Worm (Caenorhabditis elegans) whole organism, young adult: Measurements from ENCODE around the gene T02B11.8.
A peak's percentile ranks its signal among the peaks of the same experiment; 100 is the strongest.

Experiments
- F10E7.11 ChIP-seq: sonication (generic microtip); optimal IDR thresholded peaks from 2 replicates; lab custom pipeline; 2017; ENCODE audit warnings: mild to moderate bottlenecking, missing genetic modification characterization, moderate library complexity, missing compliant biosample characterization
- F23B12.7 ChIP-seq: sonication (generic microtip); optimal IDR thresholded peaks from 2 replicates; lab custom pipeline; 2017; ENCODE audit warnings: missing genetic modification characterization, mild to moderate bottlenecking, missing compliant biosample characterization, antibody characterized with exemption, moderate library complexity; ENCODE audit not compliant: insufficient read depth
- F37B4.10 ChIP-seq: fragments of 200-800 bp; sonication (Bioruptor generic); IDR thresholded peaks from 2 replicates; pipeline ENCODE4 v1.3.6; 2022; ENCODE audit warnings: missing genetic modification characterization, missing compliant biosample characterization
- F49E8.2 ChIP-seq: sonication (generic microtip); optimal IDR thresholded peaks from 3 replicates; lab custom pipeline; 2017; ENCODE audit warnings: missing genetic modification characterization, mild to moderate bottlenecking, missing compliant biosample characterization, antibody characterized with exemption, moderate library complexity; ENCODE audit not compliant: insufficient read depth
- F52B5.7 ChIP-seq: sonication (generic microtip); optimal IDR thresholded peaks from 2 replicates; lab custom pipeline; 2016; ENCODE audit warnings: mild to moderate bottlenecking, missing genetic modification characterization, missing compliant biosample characterization
- F57A8.1 ChIP-seq: fragments of 200-800 bp; sonication (Bioruptor generic); optimal IDR thresholded peaks from 2 replicates; lab custom pipeline; 2018; ENCODE audit warnings: mild to moderate bottlenecking, missing genetic modification characterization, moderate library complexity, missing compliant biosample characterization
- F57C9.4 ChIP-seq: sonication (generic microtip); optimal IDR thresholded peaks from 2 replicates; lab custom pipeline; 2017; ENCODE audit warnings: mild to moderate bottlenecking, missing genetic modification characterization, missing compliant biosample characterization
- T26A5.8 ChIP-seq: sonication (generic microtip); optimal IDR thresholded peaks from 2 replicates; lab custom pipeline; 2016; ENCODE audit warnings: missing genetic modification characterization, missing compliant biosample characterization
- Y95B8A.8 ChIP-seq: fragments of 200-800 bp; sonication (Bioruptor generic); IDR thresholded peaks from 2 replicates; pipeline ENCODE4 v1.3.6; 2022; ENCODE audit warnings: missing genetic modification reagents, missing genetic modification characterization, missing compliant biosample characterization
- akir-1 ChIP-seq: fragments of 200-800 bp; sonication (Bioruptor generic); optimal IDR thresholded peaks from 2 replicates; lab custom pipeline; 2018; ENCODE audit warnings: mild to moderate bottlenecking, missing genetic modification characterization, moderate library complexity, missing compliant biosample characterization
- dox-1 ChIP-seq: fragments of 200-800 bp; sonication (Bioruptor generic); IDR thresholded peaks from 2 replicates; pipeline ENCODE4 v1.3.6; 2022; ENCODE audit warnings: missing genetic modification reagents, missing genetic modification characterization, missing compliant biosample characterization
- dpff-1 ChIP-seq: sonication (generic microtip); optimal IDR thresholded peaks from 2 replicates; lab custom pipeline; 2017; ENCODE audit warnings: mild to moderate bottlenecking, missing genetic modification characterization, missing compliant biosample characterization
- egrh-3 ChIP-seq: fragments of 200-800 bp; sonication (Bioruptor generic); IDR thresholded peaks from 2 replicates; pipeline ENCODE4 v1.3.6; 2022; ENCODE audit warnings: missing genetic modification reagents, missing genetic modification characterization, missing compliant biosample characterization
- ets-4 ChIP-seq: fragments of 200-800 bp; sonication (Bioruptor generic); optimal IDR thresholded peaks from 2 replicates; lab custom pipeline; 2018; ENCODE audit warnings: mild to moderate bottlenecking, missing genetic modification characterization, missing compliant biosample characterization
- hmg-1.2 ChIP-seq: fragments of 200-800 bp; sonication (Bioruptor generic); IDR thresholded peaks from 2 replicates; pipeline ENCODE4 v1.3.6; 2022; ENCODE audit warnings: missing genetic modification reagents, missing genetic modification characterization, missing compliant biosample characterization
- hrde-1 ChIP-seq: sonication (generic microtip); optimal IDR thresholded peaks from 2 replicates; lab custom pipeline; 2016; ENCODE audit warnings: missing genetic modification characterization, mild to moderate bottlenecking, missing compliant biosample characterization, moderate library complexity, missing genotype, missing genetic modification reagents, borderline replicate concordance
- lag-1 ChIP-seq: fragments of 200-800 bp; sonication (Bioruptor generic); IDR thresholded peaks from 2 replicates; pipeline ENCODE4 v1.3.6; 2022; ENCODE audit warnings: missing genetic modification reagents, missing genetic modification characterization, missing compliant biosample characterization
- let-526 ChIP-seq: fragments of 200-800 bp; sonication (Bioruptor generic); IDR thresholded peaks from 2 replicates; pipeline ENCODE4 v1.3.6; 2022; ENCODE audit warnings: missing genetic modification reagents, missing genetic modification characterization, missing compliant biosample characterization
- lin-35 ChIP-seq, 3 experiments: fragments of 150-350 bp in 2 of 3; sonication (generic microtip) in 1 of 3; optimal IDR thresholded peaks; 2 replicates each; lab custom pipeline; 2014 to 2018; ENCODE audit warnings: missing biosample characterization in 3 of 3, missing genetic modification characterization in 3 of 3, missing genetic modification reagents in 3 of 3
- lsy-27 ChIP-seq: sonication (generic microtip); optimal IDR thresholded peaks from 2 replicates; lab custom pipeline; 2017; ENCODE audit warnings: missing genetic modification characterization, mild to moderate bottlenecking, missing compliant biosample characterization, antibody characterized with exemption, missing genotype, borderline replicate concordance; ENCODE audit not compliant: insufficient read depth
- madf-10 ChIP-seq: sonication (generic microtip); optimal IDR thresholded peaks from 2 replicates; lab custom pipeline; 2016; ENCODE audit warnings: mild to moderate bottlenecking, missing genetic modification characterization, missing compliant biosample characterization
- madf-6 ChIP-seq: fragments of 200-800 bp; sonication (Bioruptor generic); IDR thresholded peaks from 2 replicates; pipeline ENCODE4 v1.3.6; 2022; ENCODE audit warnings: missing genetic modification reagents, missing genetic modification characterization, missing compliant biosample characterization
- mxl-1 ChIP-seq: sonication (generic microtip); optimal IDR thresholded peaks from 2 replicates; lab custom pipeline; 2016; ENCODE audit warnings: missing genetic modification characterization, missing compliant biosample characterization
- nhr-120 ChIP-seq: fragments of 200-800 bp; sonication (Bioruptor generic); IDR thresholded peaks from 2 replicates; pipeline ENCODE4 v1.3.6; 2022; ENCODE audit warnings: missing genetic modification characterization, missing compliant biosample characterization
- nhr-27 ChIP-seq: fragments of 200-800 bp; sonication (Bioruptor generic); optimal IDR thresholded peaks from 2 replicates; lab custom pipeline; 2018; ENCODE audit warnings: mild to moderate bottlenecking, missing genetic modification characterization, moderate library complexity, missing compliant biosample characterization
- rcor-1 ChIP-seq: fragments of 200-800 bp; sonication (Bioruptor generic); IDR thresholded peaks from 2 replicates; pipeline ENCODE4 v1.3.6; 2022; ENCODE audit warnings: missing genetic modification reagents, missing genetic modification characterization, missing compliant biosample characterization
- rec-8 ChIP-seq, 2 experiments: sonication (generic microtip); optimal IDR thresholded peaks; 2 replicates each; lab custom pipeline; 2016; ENCODE audit warnings: mild to moderate bottlenecking in 2 of 2, missing genetic modification characterization in 2 of 2, missing genetic modification reagents in 2 of 2, missing genotype in 2 of 2, missing biosample characterization in 1 of 2, missing compliant biosample characterization in 1 of 2, moderate library complexity in 1 of 2
- repo-1 ChIP-seq: sonication (generic microtip); optimal IDR thresholded peaks from 2 replicates; lab custom pipeline; 2017; ENCODE audit warnings: mild to moderate bottlenecking, missing genetic modification characterization, missing compliant biosample characterization
- rpc-1 ChIP-seq, 2 experiments: fragments of 150-350 bp in 1 of 2; sonication (generic microtip) in 1 of 2; optimal IDR thresholded peaks; 2 replicates each; lab custom pipeline; 2014 to 2018; ENCODE audit warnings: missing biosample characterization in 1 of 2, missing genetic modification characterization in 1 of 2, missing genetic modification reagents in 1 of 2, missing genotype in 1 of 2
- snpc-1.1 ChIP-seq: sonication (generic microtip); optimal IDR thresholded peaks from 2 replicates; lab custom pipeline; 2017; ENCODE audit warnings: missing genetic modification characterization, mild to moderate bottlenecking, missing compliant biosample characterization, antibody characterized with exemption, moderate library complexity, missing genotype, missing genetic modification reagents; ENCODE audit not compliant: insufficient read depth
- tbx-9 ChIP-seq: sonication (generic microtip); optimal IDR thresholded peaks from 2 replicates; lab custom pipeline; 2016; ENCODE audit warnings: borderline replicate concordance, missing genetic modification characterization, inconsistent platforms, missing compliant biosample characterization
- unc-130 ChIP-seq: sonication (generic microtip); optimal IDR thresholded peaks from 2 replicates; lab custom pipeline; 2016; ENCODE audit warnings: missing genetic modification reagents, missing genetic modification characterization, missing compliant biosample characterization
- unc-62 ChIP-seq: fragments of 150-350 bp; optimal IDR thresholded peaks from 2 replicates; lab custom pipeline; 2014; ENCODE audit warnings: missing biosample characterization, missing genetic modification reagents, missing genetic modification characterization
- xnd-1 ChIP-seq: sonication (generic microtip); optimal IDR thresholded peaks from 2 replicates; lab custom pipeline; 2016; ENCODE audit warnings: missing genotype, missing genetic modification reagents, missing genetic modification characterization, missing compliant biosample characterization
- zfh-2 ChIP-seq: fragments of 200-800 bp; sonication (Bioruptor generic); conservative IDR thresholded peaks from 2 replicates; pipeline ENCODE4 v1.3.6; 2022; ENCODE audit warnings: missing genetic modification reagents, missing genetic modification characterization, missing compliant biosample characterization
- ztf-22 ChIP-seq: fragments of 200-800 bp; sonication (Bioruptor generic); optimal IDR thresholded peaks from 2 replicates; lab custom pipeline; 2018; ENCODE audit warnings: mild to moderate bottlenecking, missing genetic modification characterization, moderate library complexity, missing compliant biosample characterization
- ztf-3 ChIP-seq: fragments of 200-800 bp; sonication (Bioruptor generic); optimal IDR thresholded peaks from 2 replicates; lab custom pipeline; 2018; ENCODE audit warnings: mild to moderate bottlenecking, missing genetic modification characterization, missing compliant biosample characterization

Gene T02B11.8

ce11 chrV:878567-878966 is at the start of gene T02B11.8:
TSS of gene T02B11.8 (minus strand) at chrV:878667.
- TF ChIP-seq F57C9.4 (tag; lab: Kevin White, UChicago): no peak
- TF ChIP-seq madf-6 (GFP tag; lab: Robert Waterston, UW): no peak
- no peak for TF ChIP-seq ztf-22 (GFP tag; lab: Kevin White, UChicago)
- no peak for TF ChIP-seq lin-35 (GFP tag; optimal IDR thresholded peaks at IDR 0.05; lab: Kevin White, UChicago)
- no peak for TF ChIP-seq repo-1 (tag; lab: Kevin White, UChicago)
- no peak for TF ChIP-seq ztf-3 (GFP tag; lab: Kevin White, UChicago)

ce11 chrV:917488-917887 is 39.0 kb upstream of the T02B11.8 start, which contains the start of gene H24K24.2:
TSS of gene H24K24.2 (plus strand) at chrV:917788.
- no peak for TF ChIP-seq akir-1 (GFP tag; lab: Kevin White, UChicago)
- TF ChIP-seq egrh-3 (GFP tag; lab: Robert Waterston, UW): no peak
- TF ChIP-seq mxl-1 (tag; lab: Kevin White, UChicago): no peak
- TF ChIP-seq hmg-1.2 (GFP tag; lab: Robert Waterston, UW): no peak
- no peak for TF ChIP-seq dox-1 (GFP tag; lab: Robert Waterston, UW)
- no peak for TF ChIP-seq zfh-2 (GFP tag; lab: Robert Waterston, UW)
- TF ChIP-seq hrde-1 (tag; lab: Kevin White, UChicago): no peak
- TF ChIP-seq rpc-1 (optimal IDR thresholded peaks at IDR 0.05; lab: Kevin White, UChicago): no peak
- TF ChIP-seq rpc-1 (tag; optimal IDR thresholded peaks at IDR 0.05; lab: Kevin White, UChicago): no peak
- TF ChIP-seq snpc-1.1: no peak
- no peak for TF ChIP-seq T26A5.8 (tag; lab: Kevin White, UChicago)
- no peak for TF ChIP-seq F52B5.7 (tag; lab: Kevin White, UChicago)
- no peak for TF ChIP-seq repo-1 (tag; lab: Kevin White, UChicago)
- no peak for TF ChIP-seq lag-1
- no peak for TF ChIP-seq xnd-1
- no peak for TF ChIP-seq let-526

- TF ChIP-seq Y95B8A.8 (GFP tag; lab: Robert Waterston, UW) (no peak), F37B4.10 (peak; percentile 92; the same call in 1 of the 2 replicates)
- TF ChIP-seq, all 124 proteins: peak for 1
Observed at ce11 chrV:915716-916115, 37.2 kb upstream of the T02B11.8 start.

- no peak for TF ChIP-seq nhr-27
- no peak for TF ChIP-seq rcor-1
- no peak for TF ChIP-seq F23B12.7
- TF ChIP-seq F10E7.11: no peak
- no peak for TF ChIP-seq dox-1 (GFP tag; lab: Robert Waterston, UW)
- no peak for TF ChIP-seq F49E8.2 (tag; lab: Kevin White, UChicago)
- TF ChIP-seq madf-10 (tag; lab: Kevin White, UChicago): no peak
- TF ChIP-seq xnd-1: no peak
- TF ChIP-seq ets-4: no peak
- TF ChIP-seq dpff-1: no peak
- TF ChIP-seq lsy-27 (tag; lab: Kevin White, UChicago): no peak
- no peak for TF ChIP-seq rec-8 (tag; optimal IDR thresholded peaks at IDR 0.05; lab: Kevin White, UChicago)
- TF ChIP-seq unc-62 (GFP tag; lab: Kevin White, UChicago): no peak
- no peak for TF ChIP-seq snpc-1.1
- TF ChIP-seq tbx-9: no peak
- no peak for TF ChIP-seq unc-130 (GFP tag; lab: Kevin White, UChicago)
- TF ChIP-seq nhr-120: no peak
- no peak for TF ChIP-seq egrh-3 (GFP tag; lab: Robert Waterston, UW)
- no peak for TF ChIP-seq F57A8.1 (GFP tag; lab: Kevin White, UChicago)
Observed at ce11 chrV:911474-911873, 33.0 kb upstream of the T02B11.8 start, which contains the start of gene adh-5. TSS of gene adh-5 (plus strand) at chrV:911774.
